Fruit fly (Drosophila melanogaster) whole organism, prepupa: ENCODE results near the gene CG9577.

Experiments
- Blimp-1 ChIP-seq: fragments of 200-800 bp; sonication (Bioruptor generic); optimal IDR thresholded peaks from 3 replicates; lab custom pipeline; 2017; ENCODE audit warnings: missing biosample characterization, missing genetic modification characterization, mild to moderate bottlenecking, moderate library complexity, missing genetic modification reagents
- Eip75B ChIP-seq: fragments of 200-800 bp; sonication (Bioruptor generic); optimal IDR thresholded peaks from 3 replicates; lab custom pipeline; 2016; ENCODE audit warnings: missing biosample characterization, missing genetic modification characterization
- Gug ChIP-seq: fragments of 200-800 bp; sonication (Bioruptor generic); IDR thresholded peaks from 2 replicates; pipeline ENCODE4 v1.3.6; 2022; ENCODE audit warnings: missing biosample characterization, missing genetic modification characterization
- Sox102F ChIP-seq: fragments of 200-800 bp; sonication (Bioruptor generic); optimal IDR thresholded peaks from 2 replicates; lab custom pipeline; 2016; ENCODE audit warnings: missing biosample characterization, mild to moderate bottlenecking, missing genetic modification characterization
- acj6 ChIP-seq: fragments of 200-800 bp; sonication (Bioruptor generic); optimal IDR thresholded peaks from 3 replicates; lab custom pipeline; 2016; ENCODE audit warnings: missing biosample characterization, missing genetic modification characterization

- TF ChIP-seq Eip75B (GFP tag; lab: Kevin White, UChicago) (no peak), Sox102F (no peak), acj6 (GFP tag; lab: Kevin White, UChicago) (no peak), Gug (GFP tag; lab: Robert Waterston, UW) (no peak), Blimp-1 (no peak)
Observed at dm6 chrX:20158491-20158890, 8.0 kb upstream of the CG9577 start.
